Fruit fly (Drosophila melanogaster) ovary, adult (tissue): Measurements from ENCODE around the gene CG32249.

Experiments
- CG17801 ChIP-seq: fragments of 200-800 bp; optimal IDR thresholded peaks from 2 replicates; lab custom pipeline; 2019; ENCODE audit warnings: missing biosample characterization, mild to moderate bottlenecking, missing genetic modification characterization, moderate library complexity; ENCODE audit not compliant: partially characterized antibody

The CG32249 gene

DNA sequence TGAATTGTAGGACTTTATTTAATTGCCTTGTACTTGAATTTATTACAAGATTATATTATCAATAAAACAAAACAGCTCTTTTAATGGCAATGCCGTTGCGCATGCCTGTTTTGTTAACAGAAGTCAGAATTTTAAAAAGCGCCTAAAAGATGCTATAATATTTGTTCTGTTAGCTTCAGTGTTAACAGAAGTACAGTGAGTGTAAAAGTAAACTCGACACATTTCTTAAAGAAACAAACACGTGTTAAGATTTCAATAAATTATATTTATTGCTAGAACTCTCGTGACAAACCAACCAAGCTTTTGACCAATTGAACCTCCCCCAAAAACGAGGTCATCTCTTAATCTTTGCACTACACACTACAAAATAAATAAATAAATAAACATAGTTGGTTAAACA, 31.6 kb downstream of the CG32249 start:
- TF ChIP-seq CG17801 (GFP tag; lab: Kevin White, UChicago): no peak

DNA sequence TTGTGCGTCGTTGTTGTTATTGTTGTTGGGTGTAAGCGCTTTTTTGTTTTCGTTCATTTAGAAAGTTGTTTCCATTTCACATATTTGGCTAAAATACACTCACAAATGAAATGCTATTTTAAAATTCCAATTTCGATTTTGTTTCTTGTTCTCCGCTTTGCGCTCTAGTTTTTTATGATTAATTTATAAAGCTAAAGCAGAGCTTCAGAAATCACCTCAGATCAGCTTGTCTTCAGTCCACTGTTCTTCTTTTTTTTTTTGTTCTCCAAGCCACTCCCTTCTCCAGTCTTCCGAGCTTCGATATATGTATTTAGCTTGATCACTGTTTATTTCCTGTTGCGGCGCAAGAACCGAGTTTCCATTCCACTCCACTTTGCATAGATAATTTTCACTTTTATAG, 38.0 kb downstream of the CG32249 start:
- TF ChIP-seq CG17801 (GFP tag; lab: Kevin White, UChicago): no peak

DNA sequence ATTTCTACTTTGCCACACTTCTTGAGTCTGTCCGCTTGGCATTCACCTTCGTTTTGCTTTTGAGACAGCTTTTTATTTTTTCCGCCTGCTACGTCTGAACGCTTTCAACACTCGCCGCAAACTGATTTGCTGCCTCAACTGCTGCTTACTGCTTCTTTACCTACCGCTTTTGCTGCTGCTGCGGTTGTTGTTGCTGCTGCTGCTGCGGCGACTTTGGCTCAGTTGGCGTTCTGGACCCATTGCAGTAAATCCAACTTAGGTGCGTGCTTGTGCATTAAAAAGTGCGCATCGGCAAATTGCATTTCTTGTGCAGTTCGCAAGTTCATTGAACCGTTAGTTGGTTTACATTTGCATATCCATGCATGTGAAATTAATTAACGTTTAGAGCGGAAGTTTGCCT, 38.5 kb downstream of the CG32249 start, which contains the start of gene NT1:
Gene NT1, minus strand, starts transcription at position 127 of the 400 bp plus-strand sequence.
- no peak for TF ChIP-seq CG17801 (GFP tag; lab: Kevin White, UChicago)

DNA sequence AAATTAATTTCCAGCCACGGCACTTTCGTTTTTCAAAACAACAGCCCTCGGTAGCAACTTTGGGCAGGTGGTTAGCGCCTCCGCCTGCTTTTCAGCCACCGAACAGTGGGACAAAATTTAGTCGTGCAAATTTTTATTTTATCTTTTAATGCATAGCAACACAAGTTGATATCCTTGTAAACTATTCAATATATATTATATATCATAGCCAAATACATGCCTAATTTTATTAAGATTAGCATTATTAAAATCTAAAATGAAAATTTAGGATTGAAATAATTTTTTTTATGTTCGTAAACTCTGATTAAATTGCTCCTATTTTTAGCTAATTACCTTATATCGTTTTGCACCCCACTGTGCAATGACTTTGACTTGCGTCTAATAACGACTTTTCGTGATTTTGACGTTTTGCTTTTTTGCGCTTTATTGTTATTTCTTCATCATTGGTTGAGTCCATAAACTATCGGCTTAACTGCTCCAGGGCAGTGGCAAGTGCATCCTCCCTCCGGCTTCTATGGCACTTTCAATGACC, 39.2 kb downstream of the CG32249 start:
- no peak for TF ChIP-seq CG17801 (GFP tag; lab: Kevin White, UChicago)

DNA sequence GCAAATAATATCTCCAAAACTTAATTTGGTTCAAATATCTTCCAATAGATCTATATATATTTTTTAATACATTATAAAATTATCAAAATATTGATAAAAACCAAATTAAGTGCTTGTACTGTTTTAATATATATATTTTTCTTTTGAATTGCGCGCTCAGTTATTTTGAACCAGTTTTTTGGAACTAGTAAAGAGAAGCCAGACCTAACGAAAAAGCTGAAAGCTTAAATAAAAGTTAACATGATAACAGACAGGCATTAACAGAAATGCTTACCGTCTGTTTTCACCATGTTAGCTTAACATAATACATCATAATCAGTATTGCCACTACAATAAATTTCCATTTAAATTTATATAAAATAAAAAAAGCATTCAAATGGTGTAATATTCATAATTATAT, 40.5 kb downstream of the CG32249 start:
- TF ChIP-seq CG17801 (GFP tag; lab: Kevin White, UChicago): no peak

DNA sequence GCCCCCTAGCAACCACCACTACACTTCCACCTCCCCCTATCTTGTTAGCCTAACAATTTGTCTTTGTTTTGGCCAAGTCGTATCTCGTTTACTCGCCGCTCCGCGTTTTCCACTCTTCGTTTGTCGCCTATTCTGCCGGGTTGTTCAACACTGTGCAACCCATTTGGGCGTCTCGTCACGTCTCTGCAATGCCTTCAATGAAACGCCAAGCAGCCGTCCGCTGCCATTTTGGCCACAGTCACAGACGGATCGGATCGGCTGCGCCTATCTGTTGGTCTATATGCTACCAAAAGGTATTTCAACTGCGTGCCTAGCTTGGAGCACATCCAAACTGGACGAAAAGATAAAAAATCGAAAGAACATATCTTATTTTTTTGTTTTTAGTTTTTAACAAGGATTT, 46.6 kb downstream of the CG32249 start:
- TF ChIP-seq CG17801 (GFP tag; lab: Kevin White, UChicago): no peak

DNA sequence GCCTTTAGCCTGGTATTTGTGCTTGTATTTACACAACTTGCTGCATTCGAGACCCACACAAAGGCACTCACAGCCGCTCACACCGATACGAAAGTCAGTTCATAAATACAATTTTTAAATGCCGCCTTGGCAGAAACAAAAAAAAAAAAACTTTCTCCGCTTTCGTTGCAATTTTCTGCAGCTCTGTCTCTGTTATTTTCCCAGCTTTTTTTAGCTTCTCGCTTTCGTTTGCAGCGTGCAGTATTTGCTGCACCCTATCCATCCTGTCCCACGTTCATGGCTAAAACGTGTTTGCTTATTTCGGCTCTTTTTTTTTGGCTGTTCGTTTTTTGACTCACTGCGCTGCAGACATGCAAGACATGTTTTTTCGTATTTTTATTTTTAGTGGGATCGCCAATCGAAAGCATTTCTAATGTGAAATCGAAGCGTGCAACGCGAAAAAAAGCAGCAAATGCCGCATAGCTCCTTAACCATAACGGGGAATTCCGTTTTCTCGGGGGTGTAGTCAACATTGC, 49.7 kb downstream of the CG32249 start:
- no peak for TF ChIP-seq CG17801 (GFP tag; lab: Kevin White, UChicago)
